Worm (Caenorhabditis elegans) whole organism, L1 larva: ENCODE data around the gene clec-40.
A peak's percentile ranks its signal among the peaks of the same experiment; 100 is the strongest.

Experiments used
- C04F5.9 ChIP-seq: sonication (generic microtip); optimal IDR thresholded peaks from 2 replicates; lab custom pipeline; 2016; ENCODE audit warnings: missing genetic modification characterization, missing compliant biosample characterization
- C16A3.4 ChIP-seq: fragments of 150-350 bp; optimal IDR thresholded peaks from 2 replicates; lab custom pipeline; 2014; ENCODE audit warnings: missing biosample characterization, missing genetic modification characterization
- ama-1 ChIP-seq: fragments of 150-350 bp; optimal IDR thresholded peaks from 2 replicates; lab custom pipeline; 2014
- ceh-8 ChIP-seq: fragments of 200-800 bp; sonication (Bioruptor generic); optimal IDR thresholded peaks from 2 replicates; lab custom pipeline; 2018; ENCODE audit warnings: mild to moderate bottlenecking, missing genetic modification characterization, moderate library complexity, missing compliant biosample characterization
- ceh-90 ChIP-seq: sonication (generic microtip); optimal IDR thresholded peaks from 2 replicates; lab custom pipeline; 2016; ENCODE audit warnings: missing genetic modification characterization, missing compliant biosample characterization
- ces-1 ChIP-seq: fragments of 150-350 bp; optimal IDR thresholded peaks from 2 replicates; lab custom pipeline; 2014; ENCODE audit warnings: missing biosample characterization, missing genetic modification reagents, missing genetic modification characterization
- efl-1 ChIP-seq, 4 experiments: fragments of 150-350 bp; optimal IDR thresholded peaks in 3 of 4; peaks in 1 of 4; 1 replicate in 1 of 4; 2 replicates in 3 of 4; lab custom pipeline; 2014; ENCODE audit warnings: missing biosample characterization in 2 of 4, missing genetic modification characterization in 2 of 4, missing genetic modification reagents in 2 of 4
- elt-3 ChIP-seq, 6 experiments: fragments of 150-350 bp in 1 of 6; sonication (generic microtip); optimal IDR thresholded peaks; 2 replicates each; lab custom pipeline; 2017 to 2018; ENCODE audit warnings: missing biosample characterization in 6 of 6, missing genetic modification characterization in 6 of 6, inconsistent platforms in 1 of 6
- fkh-4 ChIP-seq: sonication (generic microtip); optimal IDR thresholded peaks from 2 replicates; lab custom pipeline; 2016; ENCODE audit warnings: missing compliant biosample characterization, missing genetic modification characterization, borderline replicate concordance
- fos-1 ChIP-seq: fragments of 150-350 bp; optimal IDR thresholded peaks from 2 replicates; lab custom pipeline; 2014; ENCODE audit warnings: missing biosample characterization, missing genetic modification characterization
- grh-1 ChIP-seq: fragments of 200-800 bp; sonication (Bioruptor generic); IDR thresholded peaks from 2 replicates; pipeline ENCODE4 v1.3.6; 2022; ENCODE audit warnings: missing genetic modification reagents, missing genetic modification characterization, missing compliant biosample characterization
- hlh-17 ChIP-seq: fragments of 200-800 bp; sonication (Bioruptor generic); optimal IDR thresholded peaks from 2 replicates; lab custom pipeline; 2018; ENCODE audit warnings: missing genetic modification characterization, mild to moderate bottlenecking, missing compliant biosample characterization, moderate library complexity, borderline replicate concordance
- hlh-4 ChIP-seq: sonication (generic microtip); optimal IDR thresholded peaks from 2 replicates; lab custom pipeline; 2016; ENCODE audit warnings: mild to moderate bottlenecking, missing genetic modification characterization, missing compliant biosample characterization
- hpl-2 ChIP-seq: fragments of 150-350 bp; optimal IDR thresholded peaks from 2 replicates; lab custom pipeline; 2014; ENCODE audit warnings: missing biosample characterization, missing genetic modification reagents, missing genetic modification characterization
- isw-1 ChIP-seq: fragments of 200-800 bp; sonication (Bioruptor generic); IDR thresholded peaks from 2 replicates; pipeline ENCODE4 v1.3.6; 2022; ENCODE audit warnings: missing genetic modification characterization, missing compliant biosample characterization
- lin-14 ChIP-seq: fragments of 200-800 bp; sonication (Bioruptor generic); optimal IDR thresholded peaks from 2 replicates; lab custom pipeline; 2018; ENCODE audit warnings: mild to moderate bottlenecking, missing genetic modification characterization, moderate library complexity, missing compliant biosample characterization
- lin-15B ChIP-seq: fragments of 150-350 bp; sonication (generic microtip); optimal IDR thresholded peaks from 3 replicates; lab custom pipeline; 2014; ENCODE audit warnings: missing biosample characterization, missing genetic modification characterization
- mab-9 ChIP-seq: fragments of 200-800 bp; sonication (Bioruptor generic); IDR thresholded peaks from 2 replicates; pipeline ENCODE4 v1.3.6; 2022; ENCODE audit warnings: missing genetic modification reagents, missing genetic modification characterization, missing compliant biosample characterization
- mef-2 ChIP-seq: fragments of 150-350 bp; optimal IDR thresholded peaks from 2 replicates; lab custom pipeline; 2014; ENCODE audit warnings: missing biosample characterization, missing genetic modification characterization
- nhr-11 ChIP-seq: fragments of 150-350 bp; optimal IDR thresholded peaks from 2 replicates; lab custom pipeline; 2014; ENCODE audit warnings: missing biosample characterization, missing genetic modification characterization
- nhr-12 ChIP-seq: sonication (generic microtip); optimal IDR thresholded peaks from 2 replicates; lab custom pipeline; 2017; ENCODE audit warnings: missing biosample characterization, missing genetic modification characterization
- nhr-28 ChIP-seq: fragments of 150-350 bp; optimal IDR thresholded peaks from 2 replicates; lab custom pipeline; 2014; ENCODE audit warnings: missing biosample characterization, missing genetic modification characterization
- nhr-76 ChIP-seq: sonication (generic microtip); optimal IDR thresholded peaks from 2 replicates; lab custom pipeline; 2017; ENCODE audit warnings: missing biosample characterization, missing genetic modification characterization
- nhr-77 ChIP-seq: fragments of 150-350 bp; optimal IDR thresholded peaks from 2 replicates; lab custom pipeline; 2014; ENCODE audit warnings: missing biosample characterization, missing genetic modification characterization
- nhr-90 ChIP-seq: sonication (generic microtip); optimal IDR thresholded peaks from 2 replicates; lab custom pipeline; 2016; ENCODE audit warnings: mild to moderate bottlenecking, missing genetic modification characterization, missing compliant biosample characterization; ENCODE audit not compliant: poor library complexity
- pag-3 ChIP-seq: sonication (generic microtip); optimal IDR thresholded peaks from 2 replicates; lab custom pipeline; 2017; ENCODE audit warnings: missing genetic modification characterization, mild to moderate bottlenecking, missing compliant biosample characterization, antibody characterized with exemption, borderline replicate concordance; ENCODE audit not compliant: insufficient read depth
- pqm-1 ChIP-seq: sonication (generic microtip); optimal IDR thresholded peaks from 3 replicates; lab custom pipeline; 2017; ENCODE audit warnings: missing biosample characterization, missing genetic modification characterization
- sox-4 ChIP-seq: sonication (generic microtip); optimal IDR thresholded peaks from 2 replicates; lab custom pipeline; 2016; ENCODE audit warnings: missing genetic modification characterization, missing compliant biosample characterization
- sptf-1 ChIP-seq: fragments of 150-350 bp; optimal IDR thresholded peaks from 2 replicates; lab custom pipeline; 2014; ENCODE audit warnings: missing biosample characterization, missing genetic modification characterization
- sup-37 ChIP-seq: fragments of 200-800 bp; sonication (Bioruptor generic); optimal IDR thresholded peaks from 2 replicates; lab custom pipeline; 2018; ENCODE audit warnings: mild to moderate bottlenecking, missing genetic modification characterization, missing compliant biosample characterization
- tlp-1 ChIP-seq: fragments of 150-350 bp; optimal IDR thresholded peaks from 2 replicates; lab custom pipeline; 2014; ENCODE audit warnings: missing biosample characterization, missing genetic modification characterization
- unc-130 ChIP-seq: fragments of 150-350 bp; optimal IDR thresholded peaks from 2 replicates; lab custom pipeline; 2017; ENCODE audit warnings: missing biosample characterization, missing genetic modification characterization, inconsistent platforms
- unc-30 ChIP-seq: sonication (generic microtip); optimal IDR thresholded peaks from 2 replicates; lab custom pipeline; 2017; ENCODE audit warnings: missing biosample characterization, missing genetic modification characterization
- vab-15 ChIP-seq: sonication (generic microtip); optimal IDR thresholded peaks from 2 replicates; lab custom pipeline; 2017; ENCODE audit warnings: missing genotype, mild to moderate bottlenecking, missing genetic modification characterization, missing compliant biosample characterization
- xbp-1 ChIP-seq: sonication (generic microtip); optimal IDR thresholded peaks from 2 replicates; lab custom pipeline; 2016; ENCODE audit warnings: missing genetic modification characterization, missing compliant biosample characterization
- zag-1 ChIP-seq: fragments of 150-350 bp; optimal IDR thresholded peaks from 2 replicates; lab custom pipeline; 2014; ENCODE audit warnings: missing biosample characterization, missing genetic modification characterization
- zip-4 ChIP-seq: fragments of 200-800 bp; sonication (Bioruptor generic); optimal IDR thresholded peaks from 2 replicates; lab custom pipeline; 2018; ENCODE audit warnings: mild to moderate bottlenecking, missing genetic modification characterization, moderate library complexity, missing compliant biosample characterization
- ztf-11 ChIP-seq, 2 experiments: sonication (generic microtip); optimal IDR thresholded peaks; 2 replicates each; lab custom pipeline; 2016 to 2017; ENCODE audit warnings: missing genetic modification characterization in 2 of 2, missing biosample characterization in 1 of 2, missing compliant biosample characterization in 1 of 2
- ztf-4 ChIP-seq: fragments of 150-350 bp; optimal IDR thresholded peaks from 2 replicates; lab custom pipeline; 2014; ENCODE audit warnings: missing biosample characterization, missing genetic modification characterization

Gene clec-40

ce11 chrV:16873642-16874041 lies 32.8 kb upstream of the clec-40 start, which contains the start of gene srw-23:
srw-23 (plus strand) TSS chrV:16873942.
- TF ChIP-seq zip-4 (GFP tag; lab: Kevin White, UChicago) (no peak), lin-15B (tag; lab: Kevin White, UChicago) (no peak), efl-1 (optimal IDR thresholded peaks at IDR 0.05; lab: Kevin White, UChicago) (no peak), efl-1 (GFP tag; optimal IDR thresholded peaks at IDR 0.05 in 1 of 2; lab: Kevin White, UChicago) (peak in 1 of 2 experiments; percentile 30), ceh-8 (GFP tag; lab: Kevin White, UChicago) (no peak)

- TF ChIP-seq lin-14 (GFP tag; lab: Kevin White, UChicago), result no peak
- TF ChIP-seq efl-1 (optimal IDR thresholded peaks at IDR 0.05; lab: Kevin White, UChicago), result no peak
- peak in 1 of 2 experiments; percentile 24 for TF ChIP-seq efl-1 (GFP tag; optimal IDR thresholded peaks at IDR 0.05 in 1 of 2; lab: Kevin White, UChicago)
- TF ChIP-seq nhr-28 (tag; lab: Kevin White, UChicago), result no peak
- no peak for TF ChIP-seq sox-4 (tag; lab: Kevin White, UChicago)
- TF ChIP-seq, all 84 proteins: peak for 1
These were observed 30.5 kb upstream of the clec-40 start, which contains the start of gene thn-4 for ce11 chrV:16871387-16871786. thn-4 (minus strand) TSS chrV:16871487.

DNA sequence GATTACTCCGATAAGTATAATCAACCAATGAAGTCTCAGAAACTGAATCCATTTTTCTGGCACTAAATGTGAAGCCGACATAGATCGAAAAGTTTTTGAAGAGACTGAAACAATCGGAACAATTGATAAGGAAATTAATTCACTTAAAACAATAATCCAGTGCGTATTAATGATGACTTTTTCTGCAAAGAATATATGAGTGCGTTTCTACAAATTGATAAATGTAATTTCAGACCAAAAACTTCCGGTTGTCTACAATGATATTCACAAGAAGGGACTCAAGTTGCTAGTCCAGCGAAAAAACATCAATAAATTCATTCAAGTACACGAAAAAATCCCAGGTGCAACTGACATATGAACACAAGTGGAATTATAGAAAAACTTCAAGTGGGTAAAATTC lies 28.9 kb upstream of the clec-40 start, which contains the start of gene clec-33:
TSS of gene clec-33 (minus strand) at position 101 of the 400 bp plus-strand sequence.
- no peak for TF ChIP-seq nhr-28 (tag; lab: Kevin White, UChicago)
- no peak for TF ChIP-seq vab-15 (tag; lab: Kevin White, UChicago)
- no peak for TF ChIP-seq unc-30
- TF ChIP-seq ztf-11 (tag; optimal IDR thresholded peaks at IDR 0.05; lab: Kevin White, UChicago), result no peak
- no peak for TF ChIP-seq ceh-8 (GFP tag; lab: Kevin White, UChicago)
- TF ChIP-seq hlh-17, result no peak
- no peak for TF ChIP-seq nhr-77 (tag; lab: Kevin White, UChicago)
- no peak for TF ChIP-seq zag-1 (tag; lab: Kevin White, UChicago)
- TF ChIP-seq efl-1 (optimal IDR thresholded peaks at IDR 0.05; lab: Kevin White, UChicago), result no peak
- no peak for TF ChIP-seq efl-1 (GFP tag; optimal IDR thresholded peaks at IDR 0.05 in 1 of 2; lab: Kevin White, UChicago)
- TF ChIP-seq ama-1 (lab: Kevin White, UChicago), result no peak
- no peak for TF ChIP-seq mab-9 (GFP tag; lab: Robert Waterston, UW)
- no peak for TF ChIP-seq C16A3.4 (tag; lab: Kevin White, UChicago)
- TF ChIP-seq fkh-4 (tag; lab: Kevin White, UChicago), result no peak
- no peak for TF ChIP-seq mef-2
- TF ChIP-seq hpl-2 (GFP tag; lab: Kevin White, UChicago), result no peak
- TF ChIP-seq hlh-4 (tag; lab: Kevin White, UChicago), result no peak

ce11 chrV:16865404-16865803 lies 24.5 kb upstream of the clec-40 start, which contains the start of gene clec-28:
clec-28 (plus strand) TSS chrV:16865704.
- TF ChIP-seq C16A3.4 (tag; lab: Kevin White, UChicago) (no peak), ces-1 (GFP tag; lab: Kevin White, UChicago) (no peak), elt-3 (tag; optimal IDR thresholded peaks at IDR 0.05; lab: Kevin White, UChicago) (no peak), pqm-1 (tag; lab: Kevin White, UChicago) (no peak), hpl-2 (GFP tag; lab: Kevin White, UChicago) (no peak), nhr-76 (tag; lab: Kevin White, UChicago) (no peak), sup-37 (no peak), grh-1 (GFP tag; lab: Robert Waterston, UW) (no peak), ztf-11 (tag; optimal IDR thresholded peaks at IDR 0.05; lab: Kevin White, UChicago) (no peak), nhr-12 (tag; lab: Kevin White, UChicago) (no peak), ama-1 (lab: Kevin White, UChicago) (no peak)

DNA sequence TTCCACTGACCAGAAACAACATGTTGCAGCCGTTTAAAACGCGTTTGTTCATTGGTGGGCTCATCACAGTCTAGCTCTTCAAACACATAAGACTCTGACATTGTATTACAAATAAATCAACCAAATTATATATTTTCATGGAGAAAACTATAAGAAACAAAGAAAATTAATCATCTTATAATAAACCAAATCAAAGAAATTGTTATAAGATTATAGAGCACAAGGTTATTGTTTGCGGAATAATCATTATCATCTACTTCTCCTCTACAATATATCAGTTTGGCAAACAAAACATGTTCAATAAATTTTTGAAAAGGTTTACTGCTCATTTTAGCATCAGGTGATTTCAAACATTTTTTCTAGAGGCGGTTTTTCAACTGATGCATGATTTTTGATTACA lies 20.9 kb upstream of the clec-40 start, which contains the start of the genes clec-32 and clec-24:
TSS of gene clec-32 (minus strand) at position 101 of the 400 bp plus-strand sequence.
TSS of gene clec-24 (plus strand) at position 294 of the 400 bp plus-strand sequence.
- no peak for TF ChIP-seq nhr-90 (tag; lab: Kevin White, UChicago)

DNA sequence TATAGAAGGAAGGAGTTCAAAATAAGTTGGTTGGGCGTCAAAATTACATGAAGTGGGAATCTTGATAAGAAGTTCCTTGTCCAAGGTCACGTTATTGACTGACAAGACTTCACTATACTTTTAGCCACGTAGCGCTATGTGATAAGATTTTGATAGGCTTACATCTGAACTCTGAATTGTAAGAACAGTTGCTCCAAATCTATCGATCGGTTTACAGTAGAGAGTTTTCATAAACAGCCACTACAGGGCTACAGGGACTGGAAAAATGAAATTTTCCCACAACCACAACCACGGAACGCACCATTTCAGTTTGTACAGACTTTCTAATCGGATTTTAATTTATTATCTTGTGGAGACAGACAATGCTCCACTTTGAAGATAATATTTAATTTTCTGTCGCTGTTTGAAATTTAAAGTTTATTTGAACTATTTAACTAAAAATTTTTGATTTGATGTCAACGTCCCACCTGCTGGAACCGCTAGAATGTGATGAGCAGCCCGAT lies 17.2 kb upstream of the clec-40 start, which contains the start of the genes clec-31 and clec-22:
TSS of gene clec-31 (minus strand) at position 101 of the 503 bp plus-strand sequence.
TSS of gene clec-22 (plus strand) at position 453 of the 503 bp plus-strand sequence.
- TF ChIP-seq isw-1 (GFP tag; lab: Robert Waterston, UW) (no peak), pqm-1 (tag; lab: Kevin White, UChicago) (no peak), nhr-11 (tag; lab: Kevin White, UChicago) (no peak), sox-4 (tag; lab: Kevin White, UChicago) (no peak), sptf-1 (tag; lab: Kevin White, UChicago) (no peak), unc-130 (no peak), fos-1 (tag; lab: Kevin White, UChicago) (no peak), ceh-90 (tag; lab: Kevin White, UChicago) (no peak), pag-3 (tag; lab: Kevin White, UChicago) (no peak), zag-1 (tag; lab: Kevin White, UChicago) (no peak), tlp-1 (tag; lab: Kevin White, UChicago) (no peak), nhr-76 (tag; lab: Kevin White, UChicago) (no peak), xbp-1 (tag; lab: Kevin White, UChicago) (no peak), C04F5.9 (tag; lab: Kevin White, UChicago) (no peak), hlh-17 (no peak), ztf-4 (no peak), fkh-4 (tag; lab: Kevin White, UChicago) (no peak), efl-1 (optimal IDR thresholded peaks at IDR 0.05; lab: Kevin White, UChicago) (no peak), efl-1 (GFP tag; optimal IDR thresholded peaks at IDR 0.05 in 1 of 2; lab: Kevin White, UChicago) (no peak)
